Fruit fly (Drosophila melanogaster) whole organism, embryonic: Measurements from ENCODE around the gene CG5776.

ENCODE experiments used
- Awh ChIP-seq: fragments of 200-800 bp; sonication (Bioruptor generic); IDR thresholded peaks from 2 replicates; pipeline ENCODE4, ENCODE4 v1.3.6; 2022; ENCODE audit warnings: missing biosample characterization, missing genetic modification characterization
- B-H2 ChIP-seq: fragments of 200-800 bp; sonication (Bioruptor generic); optimal IDR thresholded peaks from 2 replicates; lab custom pipeline; 2018; ENCODE audit warnings: missing biosample characterization, mild to moderate bottlenecking, missing genetic modification characterization
- Bdp1 ChIP-seq: fragments of 200-800 bp; sonication (Bioruptor generic); optimal IDR thresholded peaks from 3 replicates; lab custom pipeline; 2016; ENCODE audit warnings: missing biosample characterization, missing genetic modification characterization
- Blimp-1 ChIP-seq: fragments of 200-800 bp; sonication (Bioruptor generic); optimal IDR thresholded peaks from 3 replicates; lab custom pipeline; 2018; ENCODE audit warnings: missing biosample characterization, missing genetic modification characterization, mild to moderate bottlenecking, moderate library complexity, missing genetic modification reagents
- CG12219 ChIP-seq: fragments of 200-800 bp; sonication (Bioruptor generic); optimal IDR thresholded peaks from 3 replicates; lab custom pipeline; 2018; ENCODE audit warnings: missing biosample characterization, mild to moderate bottlenecking, missing genetic modification characterization
- CG14965 ChIP-seq: fragments of 200-800 bp; sonication (Bioruptor generic); optimal IDR thresholded peaks from 2 replicates; lab custom pipeline; 2016; ENCODE audit warnings: missing biosample characterization, missing genetic modification characterization, borderline replicate concordance
- CG18619 ChIP-seq: fragments of 200-800 bp; sonication (Bioruptor generic); optimal IDR thresholded peaks from 3 replicates; lab custom pipeline; 2017; ENCODE audit warnings: missing biosample characterization, mild to moderate bottlenecking, missing genetic modification characterization
- CG32772 ChIP-seq: fragments of 200-800 bp; sonication (Bioruptor generic); IDR thresholded peaks from 2 replicates; pipeline ENCODE4 v1.3.6; 2022; ENCODE audit warnings: missing biosample characterization, missing genetic modification characterization
- CG34224 ChIP-seq: fragments of 200-800 bp; sonication (Bioruptor generic); IDR thresholded peaks from 3 replicates; pipeline ENCODE4 v1.3.6; 2022; ENCODE audit warnings: missing biosample characterization, missing genetic modification characterization; ENCODE audit not compliant: partially characterized antibody
- CG43689 ChIP-seq: fragments of 200-800 bp; sonication (Bioruptor generic); IDR thresholded peaks from 2 replicates; pipeline ENCODE4 v1.3.6; 2022; ENCODE audit warnings: missing biosample characterization, missing genetic modification characterization
- CG4820 ChIP-seq: fragments of 200-800 bp; sonication (Bioruptor generic); optimal IDR thresholded peaks from 3 replicates; lab custom pipeline; 2016; ENCODE audit warnings: missing biosample characterization, missing genetic modification characterization
- CG6689 ChIP-seq: fragments of 200-800 bp; sonication (Bioruptor generic); IDR thresholded peaks from 2 replicates; pipeline ENCODE4 v1.3.6; 2022; ENCODE audit warnings: missing biosample characterization, missing genetic modification characterization
- CG7357 ChIP-seq: fragments of 200-800 bp; sonication (Bioruptor generic); IDR thresholded peaks from 3 replicates; pipeline ENCODE4 v1.3.6; 2022; ENCODE audit warnings: missing biosample characterization, missing genetic modification characterization
- CG8089 ChIP-seq: fragments of 200-800 bp; sonication (Bioruptor generic); optimal IDR thresholded peaks from 3 replicates; lab custom pipeline; 2016; ENCODE audit warnings: missing biosample characterization, missing genetic modification characterization
- CG8290 ChIP-seq, 3 experiments: fragments of 200-800 bp; sonication (Bioruptor generic); optimal IDR thresholded peaks; 2 replicates each; lab custom pipeline; 2016 to 2019; ENCODE audit warnings: missing biosample characterization in 3 of 3, missing genetic modification characterization in 3 of 3, mild to moderate bottlenecking in 2 of 3, moderate library complexity in 1 of 3
- CG8924 ChIP-seq: fragments of 200-800 bp; optimal IDR thresholded peaks from 3 replicates; lab custom pipeline; 2019; ENCODE audit warnings: missing biosample characterization, mild to moderate bottlenecking, missing genetic modification characterization, moderate library complexity
- Dad ChIP-seq: fragments of 200-800 bp; sonication (Bioruptor generic); optimal IDR thresholded peaks from 3 replicates; lab custom pipeline; 2016; ENCODE audit warnings: missing biosample characterization, missing genetic modification characterization
- Deaf1 ChIP-seq: fragments of 200-800 bp; optimal IDR thresholded peaks from 3 replicates; lab custom pipeline; 2019; ENCODE audit warnings: missing biosample characterization, mild to moderate bottlenecking, missing genetic modification characterization, moderate library complexity
- Fer3 ChIP-seq: fragments of 200-800 bp; sonication (Bioruptor generic); optimal IDR thresholded peaks from 2 replicates; lab custom pipeline; 2018; ENCODE audit warnings: missing biosample characterization, mild to moderate bottlenecking, missing genetic modification characterization, moderate library complexity
- H15 ChIP-seq: fragments of 200-800 bp; sonication (Bioruptor generic); IDR thresholded peaks from 3 replicates; pipeline ENCODE4 v1.3.6; 2022; ENCODE audit warnings: missing biosample characterization, missing genetic modification characterization
- HLH54F ChIP-seq: fragments of 200-800 bp; sonication (Bioruptor generic); optimal IDR thresholded peaks from 3 replicates; lab custom pipeline; 2016; ENCODE audit warnings: missing biosample characterization, missing genetic modification characterization
- Kr ChIP-seq: fragments of 200-800 bp; sonication (Bioruptor generic); optimal IDR thresholded peaks from 2 replicates; lab custom pipeline; 2017; ENCODE audit warnings: missing biosample characterization, mild to moderate bottlenecking, missing genetic modification characterization
- Meics ChIP-seq: fragments of 200-800 bp; sonication (Bioruptor generic); optimal IDR thresholded peaks from 2 replicates; lab custom pipeline; 2017; ENCODE audit warnings: missing biosample characterization, mild to moderate bottlenecking, missing genetic modification characterization
- Nf-YA ChIP-seq: fragments of 200-800 bp; sonication (Bioruptor generic); IDR thresholded peaks from 2 replicates; pipeline ENCODE4 v1.3.6; 2022; ENCODE audit warnings: missing biosample characterization, missing genetic modification characterization
- PHDP ChIP-seq: fragments of 200-800 bp; sonication (Bioruptor generic); optimal IDR thresholded peaks from 3 replicates; lab custom pipeline; 2018; ENCODE audit warnings: missing biosample characterization, mild to moderate bottlenecking, missing genetic modification characterization, moderate library complexity
- Sin3A ChIP-seq: fragments of >200 bp; optimal IDR thresholded peaks from 2 replicates; lab custom pipeline; 2018
- Ssrp ChIP-seq: fragments of 200-800 bp; sonication (Bioruptor generic); optimal IDR thresholded peaks from 2 replicates; lab custom pipeline; 2018; ENCODE audit warnings: missing biosample characterization, mild to moderate bottlenecking, missing genetic modification characterization, moderate library complexity
- Trl ChIP-seq, 3 experiments: fragments of >200 bp in 2 of 3; fragments of 200-800 bp in 1 of 3; sonication (Bioruptor generic) in 1 of 3; optimal IDR thresholded peaks; 2 replicates in 1 of 3; 3 replicates in 2 of 3; lab custom pipeline; 2016 to 2017; ENCODE audit warnings: missing biosample characterization in 1 of 3, missing genetic modification characterization in 1 of 3
- bigmax ChIP-seq: fragments of 200-800 bp; sonication (Bioruptor generic); optimal IDR thresholded peaks from 2 replicates; lab custom pipeline; 2018; ENCODE audit warnings: missing biosample characterization, mild to moderate bottlenecking, missing genetic modification characterization
- cato ChIP-seq: fragments of 200-800 bp; sonication (Bioruptor generic); optimal IDR thresholded peaks from 2 replicates; lab custom pipeline; 2016; ENCODE audit warnings: missing biosample characterization, missing genetic modification characterization, borderline replicate concordance
- ci ChIP-seq: fragments of 200-800 bp; sonication (Bioruptor generic); IDR thresholded peaks from 3 replicates; pipeline ENCODE4 v1.3.6; 2022; ENCODE audit warnings: missing biosample characterization, missing genetic modification characterization
- crol ChIP-seq: fragments of 200-800 bp; sonication (Bioruptor generic); IDR thresholded peaks from 2 replicates; pipeline ENCODE4 v1.3.6; 2022; ENCODE audit warnings: missing biosample characterization, missing genetic modification characterization
- disco-r ChIP-seq: fragments of 200-800 bp; sonication (Bioruptor generic); optimal IDR thresholded peaks from 2 replicates; lab custom pipeline; 2016; ENCODE audit warnings: missing biosample characterization, missing genetic modification characterization
- dmrt11E ChIP-seq: fragments of 200-800 bp; sonication (Bioruptor generic); optimal IDR thresholded peaks from 3 replicates; lab custom pipeline; 2018; ENCODE audit warnings: missing biosample characterization, mild to moderate bottlenecking, missing genetic modification characterization, moderate library complexity
- ewg ChIP-seq: fragments of 200-800 bp; sonication (Bioruptor generic); optimal IDR thresholded peaks from 3 replicates; lab custom pipeline; 2017; ENCODE audit warnings: mild to moderate bottlenecking, missing biosample characterization, missing genetic modification reagents, missing genetic modification characterization
- exex ChIP-seq: fragments of 200-800 bp; sonication (Bioruptor generic); optimal IDR thresholded peaks from 4 replicates; lab custom pipeline; 2018; ENCODE audit warnings: missing biosample characterization, mild to moderate bottlenecking, missing genetic modification characterization, moderate library complexity
- gsb-n ChIP-seq: fragments of 200-800 bp; sonication (Bioruptor generic); optimal IDR thresholded peaks from 3 replicates; lab custom pipeline; 2018; ENCODE audit warnings: missing biosample characterization, mild to moderate bottlenecking, missing genetic modification characterization
- kah ChIP-seq: fragments of 200-800 bp; sonication (Bioruptor generic); optimal IDR thresholded peaks from 2 replicates; lab custom pipeline; 2018; ENCODE audit warnings: missing biosample characterization, mild to moderate bottlenecking, missing genetic modification characterization
- pita ChIP-seq: fragments of 200-800 bp; sonication (Bioruptor generic); optimal IDR thresholded peaks from 2 replicates; lab custom pipeline; 2017; ENCODE audit warnings: missing biosample characterization, mild to moderate bottlenecking, missing genetic modification characterization
- pros ChIP-seq: fragments of 200-800 bp; sonication (Bioruptor generic); optimal IDR thresholded peaks from 3 replicates; lab custom pipeline; 2019; ENCODE audit warnings: missing biosample characterization, mild to moderate bottlenecking, missing genetic modification characterization, moderate library complexity
- psq ChIP-seq: fragments of 200-800 bp; sonication (Bioruptor generic); optimal IDR thresholded peaks from 2 replicates; lab custom pipeline; 2017; ENCODE audit warnings: missing biosample characterization, missing genetic modification characterization
- repo ChIP-seq: fragments of 200-800 bp; sonication (Bioruptor generic); optimal IDR thresholded peaks from 2 replicates; lab custom pipeline; 2016; ENCODE audit warnings: missing biosample characterization, missing genetic modification characterization
- row ChIP-seq: fragments of 200-800 bp; sonication (Bioruptor generic); IDR thresholded peaks from 3 replicates; pipeline ENCODE4 v1.3.6; 2022; ENCODE audit warnings: missing biosample characterization, missing genetic modification characterization
- sens-2 ChIP-seq: fragments of 200-800 bp; sonication (Bioruptor generic); IDR thresholded peaks from 2 replicates; pipeline ENCODE4 v1.3.6; 2022; ENCODE audit warnings: missing biosample characterization, missing genetic modification characterization
- stwl ChIP-seq: fragments of 200-800 bp; sonication (Bioruptor generic); optimal IDR thresholded peaks from 3 replicates; lab custom pipeline; 2018; ENCODE audit warnings: missing biosample characterization, mild to moderate bottlenecking, missing genetic modification characterization, moderate library complexity
- tll ChIP-seq, 2 experiments: fragments of 200-800 bp in 1 of 2; fragments of >200 bp in 1 of 2; sonication (Bioruptor generic) in 1 of 2; optimal IDR thresholded peaks; 2 replicates each; lab custom pipeline; 2017 to 2019; ENCODE audit warnings: missing biosample characterization in 2 of 2, missing genetic modification characterization in 2 of 2, mild to moderate bottlenecking in 1 of 2, moderate library complexity in 1 of 2
- trem ChIP-seq: fragments of 200-800 bp; optimal IDR thresholded peaks from 3 replicates; lab custom pipeline; 2019; ENCODE audit warnings: missing biosample characterization, mild to moderate bottlenecking, missing genetic modification characterization, moderate library complexity
- wor ChIP-seq: fragments of 200-800 bp; sonication (Bioruptor generic); IDR thresholded peaks from 2 replicates; pipeline ENCODE4 v1.3.6; 2022; ENCODE audit warnings: missing biosample characterization, missing genetic modification characterization
- zfh2 ChIP-seq: fragments of 200-800 bp; sonication (Bioruptor generic); optimal IDR thresholded peaks from 2 replicates; lab custom pipeline; 2016; ENCODE audit warnings: missing biosample characterization, missing genetic modification characterization

CG5776 gene

DNA sequence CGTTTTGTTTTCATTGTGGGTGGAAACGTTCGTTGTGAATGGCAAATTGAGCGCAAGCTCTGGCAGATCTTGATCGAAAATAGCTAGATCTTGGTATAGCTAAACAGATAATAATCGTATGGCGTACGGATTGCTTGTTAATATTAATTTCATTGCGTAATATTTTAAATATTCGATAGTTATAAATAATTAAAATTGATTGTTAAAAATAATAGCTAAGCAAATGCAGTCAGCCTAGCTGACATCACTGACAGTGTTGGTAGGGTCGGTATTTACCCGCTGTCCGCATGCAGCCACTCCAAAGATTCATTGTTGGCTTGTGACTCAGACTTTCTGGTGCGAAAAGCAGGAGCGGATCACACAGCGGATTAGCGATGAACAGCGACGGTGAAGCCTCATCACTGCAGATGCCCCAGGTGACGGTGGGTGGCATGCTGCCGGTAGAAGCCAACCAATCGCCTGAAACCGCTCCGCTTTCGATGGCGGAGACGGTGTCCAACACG lies at the start of gene CG5776, which contains the start of gene spict:
CG5776 (minus strand) TSS at position 34 of the 503 bp plus-strand sequence.
spict (plus strand) TSS at position 308 of the 503 bp plus-strand sequence.
- TF ChIP-seq CG8089 (GFP tag; lab: Kevin White, UChicago) (no peak), psq (GFP tag; lab: Kevin White, UChicago) (peak; percentile 52), CG7357 (GFP tag; lab: Robert Waterston, UW) (peak; percentile 45; the same call in 1 of the 3 replicates), gsb-n (tag; lab: Kevin White, UChicago) (no peak), CG4820 (GFP tag; lab: Kevin White, UChicago) (peak; percentile 33), CG32772 (GFP tag; lab: Robert Waterston, UW) (peak; percentile 84), row (peak; percentile 97), CG43689 (GFP tag; lab: Robert Waterston, UW) (0 out of 2 replicates have a peak, but pooled peaks have one; percentile 35), disco-r (GFP tag; lab: Kevin White, UChicago) (no peak), Sin3A (lab: Kevin White, UChicago) (peak; percentile 87), dmrt11E (peak; percentile 74), CG8290 (GFP tag; optimal IDR thresholded peaks at IDR 0.05; lab: Kevin White, UChicago) (no peak), CG8290 (tag; optimal IDR thresholded peaks at IDR 0.05; lab: Kevin White, UChicago) (peak in 1 of 2 experiments; percentile 82), HLH54F (GFP tag; lab: Kevin White, UChicago) (peak; percentile 67), CG12219 (GFP tag; lab: Kevin White, UChicago) (peak; percentile 51), cato (GFP tag; lab: Kevin White, UChicago) (peak; percentile 4), B-H2 (GFP tag; lab: Kevin White, UChicago) (peak; percentile 82), exex (tag; lab: Kevin White, UChicago) (peak; percentile 15), Meics (GFP tag; lab: Kevin White, UChicago) (peak; percentile 72), CG14965 (GFP tag; lab: Kevin White, UChicago) (no peak), Bdp1 (GFP tag; lab: Kevin White, UChicago) (no peak), sens-2 (GFP tag; lab: Robert Waterston, UW) (0 out of 2 replicates have a peak, but pooled peaks have one; percentile 31), pros (GFP tag; lab: Kevin White, UChicago) (no peak), Deaf1 (no peak), Nf-YA (GFP tag; lab: Robert Waterston, UW) (peak; percentile 53; the same call in 1 of the 2 replicates), H15 (GFP tag; lab: Robert Waterston, UW) (peak; percentile 57; the same call in 1 of the 3 replicates), Fer3 (tag; lab: Kevin White, UChicago) (peak; percentile 65), Awh (peak; percentile 59; the same call in 1 of the 2 replicates), zfh2 (peak; percentile 70), CG6689 (peak; percentile 84), Blimp-1 (GFP tag; lab: Kevin White, UChicago) (peak; percentile 59), tll (GFP tag; optimal IDR thresholded peaks at IDR 0.05; lab: Kevin White, UChicago) (peak in 1 of 2 experiments; percentile 70), stwl (peak; percentile 31), PHDP (tag; lab: Kevin White, UChicago) (peak; percentile 83), Dad (no peak), ewg (peak; percentile 60), ci (peak; percentile 73), trem (tag; lab: Kevin White, UChicago) (peak; percentile 76), Trl (optimal IDR thresholded peaks at IDR 0.05; lab: Kevin White, UChicago) (no peak), Trl (GFP tag; optimal IDR thresholded peaks at IDR 0.05; lab: Kevin White, UChicago) (no peak), crol (no peak), wor (peak; percentile 73), Kr (GFP tag; lab: Kevin White, UChicago) (no peak), bigmax (GFP tag; lab: Kevin White, UChicago) (no peak), kah (GFP tag; lab: Kevin White, UChicago) (peak; percentile 13), CG8924 (tag; lab: Kevin White, UChicago) (peak; percentile 85), pita (no peak), Ssrp (tag; lab: Kevin White, UChicago) (peak; percentile 78), CG34224 (peak; percentile 12; the same call in 1 of the 3 replicates), CG18619 (GFP tag; lab: Kevin White, UChicago) (peak; percentile 76), repo (GFP tag; lab: Kevin White, UChicago) (no peak)
